Worm (Caenorhabditis elegans): Measurements from ENCODE around the gene pld-1.

pld-1 gene

DNA sequence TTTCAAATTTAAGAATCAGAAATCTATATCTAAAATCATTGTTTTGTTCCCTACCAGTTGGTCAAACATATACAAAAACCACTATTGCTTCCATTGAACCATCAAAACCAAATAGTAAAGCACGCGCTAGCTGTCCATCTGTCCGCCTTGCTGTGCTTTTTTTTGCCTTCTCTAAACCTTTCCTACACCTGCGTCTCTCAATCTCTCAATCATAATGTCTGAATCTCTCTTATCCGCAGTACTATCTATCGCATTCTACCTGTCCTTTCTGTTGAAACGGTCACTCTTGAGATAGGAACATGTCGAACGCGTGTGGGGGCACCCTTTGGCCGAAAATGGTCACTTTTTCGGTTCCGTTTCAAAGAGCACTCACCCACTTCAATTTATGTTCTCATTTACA is 44.2 kb downstream of the pld-1 start (continued):
- no peak for TF ChIP-seq hmg-1.1 (GFP tag; IDR thresholded peaks at IDR 0.05)
- peak; percentile 14; the same call in 1 of the 2 replicates for TF ChIP-seq dmd-6 (GFP tag; IDR thresholded peaks at IDR 0.05)
- no peak for TF ChIP-seq hif-1 (tag; optimal IDR thresholded peaks at IDR 0.05)
- no peak for TF ChIP-seq unc-62 (GFP tag; optimal IDR thresholded peaks at IDR 0.05 in 1 of 2)
- TF ChIP-seq unc-62 (tag; optimal IDR thresholded peaks at IDR 0.05) = no peak
- TF ChIP-seq nhr-237 (tag; optimal IDR thresholded peaks at IDR 0.05) = no peak
- TF ChIP-seq ceh-62 (tag; optimal IDR thresholded peaks at IDR 0.05) = no peak
- no peak for TF ChIP-seq duxl-1 (tag; optimal IDR thresholded peaks at IDR 0.05; ENCODE audit: poor library complexity)
- peak; percentile 2 for TF ChIP-seq dve-1 (tag; optimal IDR thresholded peaks at IDR 0.05; ENCODE audit: insufficient read depth)
- no peak for TF ChIP-seq nhr-102 (tag; optimal IDR thresholded peaks at IDR 0.05)
- TF ChIP-seq pqm-1 (tag; optimal IDR thresholded peaks at IDR 0.05) = no peak
- TF ChIP-seq nhr-111 (GFP tag; optimal IDR thresholded peaks at IDR 0.05) = no peak
- peak; percentile 54 for TF ChIP-seq nhr-28 (tag; optimal IDR thresholded peaks at IDR 0.05)
- TF ChIP-seq pha-4 (GFP tag; IDR thresholded peaks at IDR 0.05) = no peak
- no peak for TF ChIP-seq pha-4 (tag; optimal IDR thresholded peaks at IDR 0.05)
- TF ChIP-seq nhr-6 (tag; optimal IDR thresholded peaks at IDR 0.05) = peak; percentile 74
- TF ChIP-seq tag-97 (GFP tag; IDR thresholded peaks at IDR 0.05) = no peak
- no peak for TF ChIP-seq ceh-44 (GFP tag; IDR thresholded peaks at IDR 0.05)
- no peak for TF ChIP-seq F49E8.2 (tag; optimal IDR thresholded peaks at IDR 0.05; ENCODE audit: borderline replicate concordance)
- TF ChIP-seq ZK546.5 (tag; optimal IDR thresholded peaks at IDR 0.05) = no peak
- TF ChIP-seq sdz-12 (GFP tag; optimal IDR thresholded peaks at IDR 0.05) = no peak
- TF ChIP-seq dmd-8 (GFP tag; IDR thresholded peaks at IDR 0.05) = no peak
- TF ChIP-seq fkh-10 (GFP tag; optimal IDR thresholded peaks at IDR 0.05) = no peak
- TF ChIP-seq aly-2 (tag; optimal IDR thresholded peaks at IDR 0.05) = no peak
- TF ChIP-seq spr-1 (tag; optimal IDR thresholded peaks at IDR 0.05) = no peak
- TF ChIP-seq ztf-7 (tag; optimal IDR thresholded peaks at IDR 0.05) = no peak

DNA sequence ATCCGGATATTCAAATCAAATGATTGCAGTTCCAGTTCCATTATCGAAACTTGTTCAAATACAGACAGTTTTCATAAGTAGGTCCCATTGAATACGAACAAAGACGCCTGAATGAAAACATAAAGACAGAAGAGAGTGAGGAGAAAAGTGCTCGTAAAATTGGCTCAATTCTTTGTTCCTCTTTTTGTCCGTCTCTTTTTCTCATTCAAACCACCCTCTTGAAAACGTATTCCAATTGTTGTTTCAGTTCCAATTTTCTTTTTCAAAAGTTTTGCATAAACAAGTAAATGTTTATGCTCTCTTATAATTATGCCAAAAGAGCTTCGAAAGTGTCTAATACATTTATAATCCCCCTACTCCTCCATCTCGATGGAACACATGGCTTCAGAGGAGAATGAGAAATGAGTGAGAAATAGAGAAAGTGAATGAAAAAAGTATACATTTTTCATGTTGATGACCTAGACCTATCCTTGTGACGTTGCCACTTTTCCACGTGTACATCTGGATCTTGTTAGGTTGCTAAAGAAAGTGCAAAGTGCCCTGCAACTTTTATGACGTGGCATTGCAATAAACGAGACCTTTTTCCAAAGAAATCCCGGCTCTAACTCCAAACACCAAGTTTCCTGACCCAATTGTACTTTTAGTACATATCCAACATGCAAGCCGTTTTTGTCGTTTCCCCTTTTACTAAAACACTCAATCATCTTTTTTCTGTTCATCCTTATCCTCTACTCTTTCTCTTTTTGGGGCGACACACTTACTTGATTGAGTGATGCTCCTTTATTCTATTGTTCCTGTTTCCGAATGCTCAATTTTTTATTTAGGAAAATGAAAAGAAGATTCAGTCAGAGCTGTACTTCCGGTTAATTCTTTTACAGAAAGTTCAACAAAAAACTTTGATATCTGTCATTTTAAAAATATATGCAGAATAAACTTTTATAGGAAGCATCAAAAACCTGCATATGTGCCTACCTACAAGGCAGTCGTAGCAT is 45.0 kb downstream of the pld-1 start:
- TF ChIP-seq D1046.2 (GFP tag; IDR thresholded peaks at IDR 0.05) = no peak
- no peak for TF ChIP-seq aha-1 (tag)
- no peak for TF ChIP-seq hmg-1.1 (GFP tag; IDR thresholded peaks at IDR 0.05)
- TF ChIP-seq ctbp-1 (GFP tag; IDR thresholded peaks at IDR 0.05) = no peak
- TF ChIP-seq gei-8 (GFP tag; optimal IDR thresholded peaks at IDR 0.05) = no peak
- TF ChIP-seq ceh-20 (GFP tag; IDR thresholded peaks at IDR 0.05) = no peak
- TF ChIP-seq pqm-1 (tag; optimal IDR thresholded peaks at IDR 0.05) = no peak
- TF ChIP-seq nhr-237 (tag; optimal IDR thresholded peaks at IDR 0.05) = no peak
- TF ChIP-seq zag-1 (tag; optimal IDR thresholded peaks at IDR 0.05) = no peak
- TF ChIP-seq fkh-10 (GFP tag; optimal IDR thresholded peaks at IDR 0.05) = peak; percentile 77
- peak; percentile 57 for TF ChIP-seq ces-1 (GFP tag; optimal IDR thresholded peaks at IDR 0.05)
- TF ChIP-seq ZK337.2 (GFP tag; IDR thresholded peaks at IDR 0.05) = no peak
- peak; percentile 51 for TF ChIP-seq hlh-30 (tag; optimal IDR thresholded peaks at IDR 0.05; ENCODE audit: insufficient read depth)
- TF ChIP-seq set-16 (GFP tag; IDR thresholded peaks at IDR 0.05) = no peak
- TF ChIP-seq nhr-41 (GFP tag; IDR thresholded peaks at IDR 0.05) = no peak
- TF ChIP-seq F49E8.2 (tag; optimal IDR thresholded peaks at IDR 0.05; ENCODE audit: borderline replicate concordance) = no peak
- TF ChIP-seq lsy-2 (tag; optimal IDR thresholded peaks at IDR 0.05) = peak in 1 of 2 experiments; percentile 22
- TF ChIP-seq mdl-1 (tag; optimal IDR thresholded peaks at IDR 0.05) = peak in 1 of 2 experiments; percentile 18
- peak in 1 of 2 experiments; percentile 81 for TF ChIP-seq unc-62 (GFP tag; optimal IDR thresholded peaks at IDR 0.05 in 1 of 2)
- TF ChIP-seq unc-62 (tag; optimal IDR thresholded peaks at IDR 0.05) = no peak
- no peak for TF ChIP-seq tra-1 (GFP tag; IDR thresholded peaks at IDR 0.05)

Measured in whole organism, L4 larva.